Worm (Caenorhabditis elegans): ENCODE measurements around the gene myo-3.

The myo-3 gene

DNA sequence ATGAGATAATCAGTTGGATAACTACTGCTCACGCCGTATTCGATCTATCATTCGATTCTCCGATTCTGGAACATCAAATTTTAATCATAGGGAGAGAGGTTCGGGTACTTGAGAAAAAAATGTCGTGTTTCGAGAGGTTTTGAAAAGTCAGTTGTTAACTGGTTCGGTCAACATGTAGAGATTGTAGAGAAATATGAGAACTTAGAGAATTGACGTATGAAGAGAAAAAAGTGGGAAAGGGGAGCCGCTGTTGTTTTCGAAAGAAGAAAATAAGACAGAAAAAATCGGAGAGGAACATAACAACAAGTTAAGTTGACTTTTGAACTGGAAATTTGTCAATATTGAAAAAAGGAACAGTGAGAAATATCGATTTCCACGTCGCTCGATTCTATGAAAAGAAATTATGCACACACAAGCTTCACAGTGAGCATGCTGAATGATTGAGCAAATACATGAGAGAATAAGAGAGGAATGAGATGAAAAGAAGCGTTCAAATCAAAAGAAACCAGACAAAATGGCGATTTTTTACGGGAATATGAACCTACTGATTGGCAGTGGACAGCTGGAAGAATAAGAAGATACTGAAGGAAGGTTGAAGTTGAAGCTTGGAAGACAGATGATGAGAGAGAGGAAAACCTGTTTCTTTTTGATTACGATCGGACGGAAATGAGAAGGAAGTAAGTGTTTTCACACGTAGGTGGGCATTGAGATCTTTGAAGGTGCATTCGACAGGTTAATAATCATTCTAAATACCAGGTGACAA, 11.0 kb upstream of the myo-3 start, which contains the start of the genes T04H1.13, slfl-5 and rad-50 (continued):
- TF ChIP-seq lim-7 (GFP tag; IDR thresholded peaks at IDR 0.05), result no peak
- no peak for TF ChIP-seq hlh-30 (tag; optimal IDR thresholded peaks at IDR 0.05; ENCODE audit: insufficient read depth)
- TF ChIP-seq ceh-28 (tag; optimal IDR thresholded peaks at IDR 0.05), result no peak
- no peak for TF ChIP-seq ceh-62 (tag; optimal IDR thresholded peaks at IDR 0.05)
- TF ChIP-seq nhr-25 (tag; optimal IDR thresholded peaks at IDR 0.05; ENCODE audit: borderline replicate concordance, insufficient read depth), result no peak
- no peak for TF ChIP-seq madf-9 (GFP tag; conservative IDR thresholded peaks at IDR 0.05)
- no peak for TF ChIP-seq daf-19 (GFP tag; conservative IDR thresholded peaks at IDR 0.05)

DNA sequence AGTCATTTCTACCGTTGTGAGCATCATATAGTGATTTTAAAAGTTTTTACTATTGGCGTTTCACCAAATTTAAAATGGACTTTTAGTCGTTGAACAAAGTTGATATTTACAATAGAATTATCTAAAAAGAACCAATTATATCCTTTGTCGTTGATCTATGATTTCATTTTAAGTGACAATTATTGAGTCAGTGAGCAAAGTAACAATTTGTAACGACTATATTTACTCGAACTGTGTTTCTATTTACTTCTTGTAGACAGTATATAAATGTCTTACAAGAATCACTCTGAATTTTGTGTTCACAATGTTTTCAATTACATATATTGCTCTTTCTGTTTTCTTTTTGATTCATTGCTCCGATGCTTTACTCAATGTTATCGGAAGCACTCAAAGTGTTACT, 7.0 kb upstream of the myo-3 start, which contains the start of gene ttr-22:
Gene ttr-22, plus strand, starts transcription at position 301 of the 400 bp plus-strand sequence.
- no peak for TF ChIP-seq nhr-48 (tag; optimal IDR thresholded peaks at IDR 0.05)
- TF ChIP-seq skn-1 (tag; optimal IDR thresholded peaks at IDR 0.05), result no peak
- no peak for TF ChIP-seq nhr-6 (tag; optimal IDR thresholded peaks at IDR 0.05)
- no peak for TF ChIP-seq set-16 (GFP tag; IDR thresholded peaks at IDR 0.05)
- no peak for TF ChIP-seq pha-4 (GFP tag; IDR thresholded peaks at IDR 0.05)
- no peak for TF ChIP-seq pha-4 (tag; optimal IDR thresholded peaks at IDR 0.05)
- TF ChIP-seq Y48G9A.11 (GFP tag; IDR thresholded peaks at IDR 0.05), result no peak
- TF ChIP-seq ceh-28 (tag; optimal IDR thresholded peaks at IDR 0.05), result no peak
- TF ChIP-seq ama-1 (optimal IDR thresholded peaks at IDR 0.05), result no peak
- no peak for TF ChIP-seq ces-1 (GFP tag; optimal IDR thresholded peaks at IDR 0.05)
- TF ChIP-seq jun-1 (tag; optimal IDR thresholded peaks at IDR 0.05), result no peak

DNA sequence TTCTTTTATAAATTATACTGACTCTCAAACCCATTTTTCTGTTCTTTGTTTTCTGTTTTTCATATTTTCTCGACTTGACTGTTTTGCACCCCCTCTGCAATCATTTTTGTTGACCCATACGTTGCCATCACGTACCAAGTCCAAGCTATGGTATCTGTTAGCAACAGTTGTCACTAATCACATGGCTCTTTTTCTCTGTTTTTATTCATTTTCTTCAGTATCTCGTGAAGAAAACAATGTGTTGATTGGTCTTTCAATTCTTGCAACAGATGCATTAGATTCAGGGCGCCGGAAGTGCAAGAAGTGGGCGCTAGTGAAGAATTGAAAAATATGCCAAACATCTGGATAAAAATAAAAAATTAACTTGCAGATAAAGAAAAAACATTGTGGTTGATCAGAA, 1.4 kb upstream of the myo-3 start:
- TF ChIP-seq daf-16 (GFP tag; optimal IDR thresholded peaks at IDR 0.05) (peak in 1 of 2 experiments; percentile 100), daf-16 (tag; optimal IDR thresholded peaks at IDR 0.05) (no peak), daf-12 (tag; optimal IDR thresholded peaks at IDR 0.05) (no peak), ceh-20 (GFP tag; IDR thresholded peaks at IDR 0.05) (no peak), lin-29 (GFP tag; IDR thresholded peaks at IDR 0.05) (no peak), sdz-12 (GFP tag; optimal IDR thresholded peaks at IDR 0.05) (no peak), ztf-7 (tag; optimal IDR thresholded peaks at IDR 0.05) (no peak), hlh-11 (tag; optimal IDR thresholded peaks at IDR 0.05) (peak; percentile 33), unc-62 (GFP tag; optimal IDR thresholded peaks at IDR 0.05 in 1 of 2) (no peak), unc-62 (tag; optimal IDR thresholded peaks at IDR 0.05) (no peak), pqm-1 (tag; optimal IDR thresholded peaks at IDR 0.05) (no peak), lsy-2 (tag; optimal IDR thresholded peaks at IDR 0.05) (no peak), mes-2 (tag; optimal IDR thresholded peaks at IDR 0.05; ENCODE audit: poor library complexity, severe bottlenecking) (no peak), nhr-111 (GFP tag; optimal IDR thresholded peaks at IDR 0.05) (no peak), egl-43 (GFP tag; IDR thresholded peaks at IDR 0.05) (no peak), nhr-42 (GFP tag; IDR thresholded peaks at IDR 0.05) (no peak), set-16 (GFP tag; IDR thresholded peaks at IDR 0.05) (no peak), dve-1 (tag; optimal IDR thresholded peaks at IDR 0.05; ENCODE audit: insufficient read depth) (no peak), daf-8 (GFP tag; IDR thresholded peaks at IDR 0.05) (no peak), cey-2 (tag; optimal IDR thresholded peaks at IDR 0.05; ENCODE audit: borderline replicate concordance, insufficient read depth) (no peak), nhr-11 (tag; optimal IDR thresholded peaks at IDR 0.05) (peak; percentile 26), nhr-76 (tag; optimal IDR thresholded peaks at IDR 0.05) (no peak), fkh-10 (GFP tag; optimal IDR thresholded peaks at IDR 0.05) (no peak)
